Fruit fly (Drosophila melanogaster): Measurements from ENCODE around the gene CG13053.

DNA sequence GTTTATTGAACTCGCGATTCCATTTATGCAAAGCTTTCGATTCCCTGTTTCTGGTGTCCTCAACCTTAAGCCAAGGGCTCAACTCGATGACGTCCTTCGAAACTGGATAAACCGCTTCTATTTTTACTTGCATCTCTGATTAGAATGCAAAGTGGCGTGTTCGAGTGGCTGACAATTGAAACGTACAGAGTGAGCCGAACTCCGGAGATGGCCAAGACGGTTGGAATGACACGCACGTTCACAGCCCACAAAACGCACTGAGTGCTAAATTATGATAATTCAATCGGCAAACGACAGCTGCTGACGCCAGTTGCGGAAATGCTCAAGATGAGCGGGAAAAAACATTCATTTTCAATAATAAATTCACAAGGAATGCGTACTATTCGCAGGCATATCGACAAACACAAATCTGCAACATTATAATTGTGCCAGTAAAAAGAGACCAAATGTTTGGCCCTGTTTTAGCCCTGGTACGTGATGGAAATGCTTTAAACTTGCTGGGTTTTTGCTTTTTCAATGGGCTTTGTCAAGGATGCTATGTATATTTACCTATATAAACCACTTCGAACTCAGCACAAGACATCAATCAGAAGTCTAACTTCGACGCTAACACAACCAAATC, 12.9 kb upstream of the CG13053 start, which contains the start of gene CG13066:
- TF ChIP-seq D1 (tag; optimal IDR thresholded peaks at IDR 0.05) = no peak
- no peak for TF ChIP-seq CG9948 (tag; optimal IDR thresholded peaks at IDR 0.05)
- no peak for TF ChIP-seq CG12605 (GFP tag; IDR thresholded peaks at IDR 0.05)
- no peak for TF ChIP-seq Snoo (tag; optimal IDR thresholded peaks at IDR 0.05)
